Worm (Caenorhabditis elegans): Measurements from ENCODE around the gene srw-130.

- TF ChIP-seq snpc-4 (tag; optimal IDR thresholded peaks at IDR 0.05): no peak
- no peak for TF ChIP-seq lin-32 (GFP tag; optimal IDR thresholded peaks at IDR 0.05)
- no peak for TF ChIP-seq mls-2 (tag; optimal IDR thresholded peaks at IDR 0.05)
Measured at ce11 chrV:3555986-3556385, 7.3 kb upstream of the srw-130 start, which contains the start of gene grl-30.
